Fruit fly (Drosophila melanogaster): ENCODE measurements around the gene Nepl19.
A peak's percentile ranks its signal among the peaks of the same experiment; 100 is the strongest.

The Nepl19 gene

DNA sequence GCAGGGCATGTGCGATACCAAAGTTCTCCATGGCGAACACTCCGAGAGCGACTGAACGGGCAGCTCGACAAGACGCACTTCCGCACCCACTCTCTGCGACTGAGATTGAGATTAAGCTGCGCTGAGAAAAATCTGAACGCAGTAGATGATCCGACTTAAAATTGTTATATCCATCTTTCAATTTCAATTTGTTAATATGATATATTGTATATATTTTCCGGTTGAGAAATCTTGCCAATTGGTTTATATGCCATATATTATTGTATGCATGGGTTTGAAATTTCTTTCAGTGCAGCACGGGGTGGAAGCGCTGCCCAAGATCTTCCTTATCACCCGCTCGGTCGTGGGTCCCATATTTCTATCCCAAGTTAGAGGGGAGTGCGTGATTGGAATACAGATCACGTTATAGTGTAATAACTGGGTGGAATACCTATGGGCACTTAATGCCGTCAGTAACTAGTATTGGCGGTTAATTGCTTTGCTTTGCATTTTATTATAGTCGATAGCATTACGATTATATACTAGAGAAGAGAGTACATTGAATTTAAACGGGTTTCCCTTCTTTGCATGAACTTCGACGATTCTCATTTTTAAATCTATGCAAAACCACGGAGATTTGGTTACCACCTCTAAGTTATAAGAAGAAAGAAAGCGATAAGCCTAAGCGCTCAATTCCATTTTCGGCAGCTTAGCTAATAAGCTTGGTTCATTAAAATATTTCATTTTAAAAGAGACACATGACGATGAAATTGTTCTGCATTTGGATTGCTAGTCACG lies at the start of gene Nepl19, which contains the start of gene Nepl20 (continued):
- TF ChIP-seq abd-A (tag; optimal IDR thresholded peaks at IDR 0.05) (no peak), D19A (tag; optimal IDR thresholded peaks at IDR 0.05) (peak; percentile 70), CG3838 (GFP tag; optimal IDR thresholded peaks at IDR 0.05) (peak; percentile 19), gem (tag; optimal IDR thresholded peaks at IDR 0.05) (peak; percentile 88), Oaz (GFP tag; IDR thresholded peaks at IDR 0.05) (peak; percentile 36; the same call in 1 of the 2 replicates), kah (GFP tag; optimal IDR thresholded peaks at IDR 0.05) (peak; percentile 49), Dfd (GFP tag; optimal IDR thresholded peaks at IDR 0.05) (no peak), CG15011 (GFP tag; optimal IDR thresholded peaks at IDR 0.05) (peak; percentile 47), CG13296 (GFP tag; optimal IDR thresholded peaks at IDR 0.05) (peak; percentile 74), trh (GFP tag; optimal IDR thresholded peaks at IDR 0.05) (peak; percentile 22), CG12155 (GFP tag; optimal IDR thresholded peaks at IDR 0.05) (peak; percentile 76), vnd (GFP tag; IDR thresholded peaks at IDR 0.05; ENCODE audit: partially characterized antibody) (no peak), Pdp1 (GFP tag; optimal IDR thresholded peaks at IDR 0.05) (peak; percentile 48 to 63), CG9215 (GFP tag; IDR thresholded peaks at IDR 0.05) (peak; percentile 69), CG2875 (GFP tag; optimal IDR thresholded peaks at IDR 0.05) (peak; percentile 52), CG7839 (tag; optimal IDR thresholded peaks at IDR 0.05) (peak; percentile 88), Dip2 (GFP tag; IDR thresholded peaks at IDR 0.05) (no peak), Fer2 (tag; optimal IDR thresholded peaks at IDR 0.05) (peak; percentile 31), CG4854 (GFP tag; optimal IDR thresholded peaks at IDR 0.05) (no peak), jing (GFP tag; optimal IDR thresholded peaks at IDR 0.05) (peak; percentile 52), klu (GFP tag; IDR thresholded peaks at IDR 0.05) (peak; percentile 47; the same call in 1 of the 2 replicates), Xbp1 (GFP tag; optimal IDR thresholded peaks at IDR 0.05) (peak; percentile 77), zen2 (GFP tag; IDR thresholded peaks at IDR 0.05; ENCODE audit: partially characterized antibody) (no peak), Awh (GFP tag; IDR thresholded peaks at IDR 0.05) (peak; percentile 69), sd (tag; optimal IDR thresholded peaks at IDR 0.05) (no peak), CG18011 (GFP tag; optimal IDR thresholded peaks at IDR 0.05) (no peak), CG17385 (GFP tag; optimal IDR thresholded peaks at IDR 0.05) (peak; percentile 73), CG31224 (GFP tag; IDR thresholded peaks at IDR 0.05) (peak; percentile 60), Ets97D (GFP tag; optimal IDR thresholded peaks at IDR 0.05) (peak; percentile 7), lab (GFP tag; optimal IDR thresholded peaks at IDR 0.05) (peak; percentile 93), CG6854 (GFP tag; optimal IDR thresholded peaks at IDR 0.05) (peak; percentile 37), yki (optimal IDR thresholded peaks at IDR 0.05) (no peak), Mes4 (GFP tag; optimal IDR thresholded peaks at IDR 0.05) (peak; percentile 15), psq (GFP tag; optimal IDR thresholded peaks at IDR 0.05) (no peak), CG2120 (GFP tag; optimal IDR thresholded peaks at IDR 0.05) (peak; percentile 87), fd64A (GFP tag; optimal IDR thresholded peaks at IDR 0.05) (peak; percentile 50), CG4820 (GFP tag; optimal IDR thresholded peaks at IDR 0.05) (peak; percentile 79), scrt (GFP tag; optimal IDR thresholded peaks at IDR 0.05) (peak; percentile 77), gro (GFP tag; optimal IDR thresholded peaks at IDR 0.05) (no peak), Nf-YB (GFP tag; optimal IDR thresholded peaks at IDR 0.05) (peak; percentile 51), da (GFP tag; optimal IDR thresholded peaks at IDR 0.05) (no peak), dmrt11E (tag; optimal IDR thresholded peaks at IDR 0.05) (peak; percentile 81), fru (optimal IDR thresholded peaks at IDR 0.05) (no peak), Hey (tag; optimal IDR thresholded peaks at IDR 0.05) (no peak), ara (GFP tag; IDR thresholded peaks at IDR 0.05) (peak; percentile 87), CG17802 (tag; optimal IDR thresholded peaks at IDR 0.05) (peak; percentile 24), mirr (GFP tag; optimal IDR thresholded peaks at IDR 0.05) (no peak), Atf6 (GFP tag; IDR thresholded peaks at IDR 0.05) (peak; percentile 78), CoRest (tag; optimal IDR thresholded peaks at IDR 0.05) (peak; percentile 80)

Data from whole organism, embryonic.